Fruit fly (Drosophila melanogaster): ENCODE results near the gene CG6836.

CG6836 gene

dm6 chr3L:19000413-19000812 lies 50.0 kb downstream of the CG6836 start, which contains the start of gene CG3808 (continued):
- TF ChIP-seq ken (GFP tag; IDR thresholded peaks at IDR 0.05), result 0 out of 3 replicates have a peak, but pooled peaks have one; percentile 24
- no peak for TF ChIP-seq CG30020 (tag; optimal IDR thresholded peaks at IDR 0.05)
- TF ChIP-seq CG15696 (tag; optimal IDR thresholded peaks at IDR 0.05), result no peak
- TF ChIP-seq CG14014 (GFP tag; IDR thresholded peaks at IDR 0.05), result no peak
- no peak for TF ChIP-seq CG18764 (GFP tag; optimal IDR thresholded peaks at IDR 0.05)
- TF ChIP-seq sens (GFP tag), result no peak
- TF ChIP-seq Vsx1 (GFP tag; optimal IDR thresholded peaks at IDR 0.05), result no peak
- no peak for TF ChIP-seq Dip2 (GFP tag; IDR thresholded peaks at IDR 0.05)
- no peak for TF ChIP-seq run (tag; optimal IDR thresholded peaks at IDR 0.05)
- no peak for TF ChIP-seq Hmx (GFP tag; optimal IDR thresholded peaks at IDR 0.05)
- TF ChIP-seq CG17186 (GFP tag; optimal IDR thresholded peaks at IDR 0.05), result no peak
- no peak for TF ChIP-seq Mrtf (GFP tag; IDR thresholded peaks at IDR 0.05)
- no peak for TF ChIP-seq CG7556 (GFP tag; optimal IDR thresholded peaks at IDR 0.05)
- no peak for TF ChIP-seq fd102C (GFP tag; optimal IDR thresholded peaks at IDR 0.05)
- no peak for TF ChIP-seq crol (GFP tag; IDR thresholded peaks at IDR 0.05)
- TF ChIP-seq CG17829 (tag; optimal IDR thresholded peaks at IDR 0.05), result peak; percentile 64
- TF ChIP-seq sug (tag; optimal IDR thresholded peaks at IDR 0.05), result peak; percentile 59
- no peak for TF ChIP-seq vnd (GFP tag; IDR thresholded peaks at IDR 0.05; ENCODE audit: partially characterized antibody)
- TF ChIP-seq CG32767 (GFP tag; IDR thresholded peaks at IDR 0.05), result no peak
- peak; percentile 86 for TF ChIP-seq CHES-1-like (GFP tag; optimal IDR thresholded peaks at IDR 0.05)
- TF ChIP-seq Elba2 (GFP tag; optimal IDR thresholded peaks at IDR 0.05), result no peak
- TF ChIP-seq prd (optimal IDR thresholded peaks at IDR 0.05), result no peak
- TF ChIP-seq prd (GFP tag; IDR thresholded peaks at IDR 0.05), result no peak
- TF ChIP-seq CG16813 (GFP tag; IDR thresholded peaks at IDR 0.05; ENCODE audit: partially characterized antibody), result no peak; the same call in 2 of the 3 replicates
- no peak for TF ChIP-seq CG6854 (GFP tag; optimal IDR thresholded peaks at IDR 0.05)
- no peak for TF ChIP-seq CG1529 (GFP tag; optimal IDR thresholded peaks at IDR 0.05)
- TF ChIP-seq CG4424 (GFP tag; optimal IDR thresholded peaks at IDR 0.05), result no peak
- no peak for TF ChIP-seq Taf1 (GFP tag; IDR thresholded peaks at IDR 0.05)
- TF ChIP-seq CG18011 (GFP tag; optimal IDR thresholded peaks at IDR 0.05), result peak; percentile 100
- TF ChIP-seq CG7786 (GFP tag; optimal IDR thresholded peaks at IDR 0.05), result no peak
- TF ChIP-seq nerfin-1 (tag; optimal IDR thresholded peaks at IDR 0.05), result no peak
- TF ChIP-seq Blimp-1 (GFP tag; optimal IDR thresholded peaks at IDR 0.05), result no peak
- TF ChIP-seq CG12236 (GFP tag; optimal IDR thresholded peaks at IDR 0.05), result no peak
- TF ChIP-seq repo (GFP tag; optimal IDR thresholded peaks at IDR 0.05), result no peak
- peak; percentile 20; the same call in 1 of the 2 replicates for TF ChIP-seq slbo (GFP tag; IDR thresholded peaks at IDR 0.05)
- peak; percentile 34 for TF ChIP-seq pho (GFP tag; optimal IDR thresholded peaks at IDR 0.05)
- TF ChIP-seq pnt (GFP tag; optimal IDR thresholded peaks at IDR 0.05), result peak; percentile 11
- no peak for TF ChIP-seq CG9876 (GFP tag; optimal IDR thresholded peaks at IDR 0.05)
- no peak; the same call in 3 of the 4 replicates for TF ChIP-seq Gug (GFP tag; IDR thresholded peaks at IDR 0.05)
- TF ChIP-seq yki (optimal IDR thresholded peaks at IDR 0.05), result no peak
- TF ChIP-seq hth (optimal IDR thresholded peaks at IDR 0.05), result no peak
- TF ChIP-seq gsb-n (tag; optimal IDR thresholded peaks at IDR 0.05), result no peak
- no peak for TF ChIP-seq gce (GFP tag; IDR thresholded peaks at IDR 0.05)
- no peak for TF ChIP-seq fd64A (GFP tag; optimal IDR thresholded peaks at IDR 0.05)
- TF ChIP-seq CG3847 (GFP tag; IDR thresholded peaks at IDR 0.05), result peak; percentile 64
- TF ChIP-seq stwl (tag; optimal IDR thresholded peaks at IDR 0.05), result peak; percentile 68
- TF ChIP-seq E2f2 (GFP tag; IDR thresholded peaks at IDR 0.05), result peak; percentile 100
- TF ChIP-seq CG9727 (GFP tag; optimal IDR thresholded peaks at IDR 0.05), result no peak
- no peak for TF ChIP-seq CG8944 (GFP tag; optimal IDR thresholded peaks at IDR 0.05)
- TF ChIP-seq tgo (GFP tag; IDR thresholded peaks at IDR 0.05), result peak; percentile 21; the same call in 1 of the 3 replicates
- TF ChIP-seq salm (tag; optimal IDR thresholded peaks at IDR 0.05), result no peak
- TF ChIP-seq zen (tag; optimal IDR thresholded peaks at IDR 0.05), result no peak
- TF ChIP-seq Sry-δ (GFP tag; optimal IDR thresholded peaks at IDR 0.05), result peak; percentile 56
